Fruit fly (Drosophila melanogaster): ENCODE data around the gene CG12539.

The CG12539 gene

dm6 chrX:14839047-14839446, 5.5 kb downstream of the CG12539 start, which contains the start of the genes CG32590 and Flo2 (continued):
- TF ChIP-seq Ets96B (tag; optimal IDR thresholded peaks at IDR 0.05) (peak; percentile 53), CG6854 (GFP tag; optimal IDR thresholded peaks at IDR 0.05) (no peak), Hr39 (GFP tag; optimal IDR thresholded peaks at IDR 0.05) (peak; percentile 76), Hr38 (GFP tag; optimal IDR thresholded peaks at IDR 0.05) (no peak), CG8119 (GFP tag; IDR thresholded peaks at IDR 0.05) (no peak), CG6792 (GFP tag; optimal IDR thresholded peaks at IDR 0.05) (peak; percentile 21), Eip93F (GFP tag; optimal IDR thresholded peaks at IDR 0.05) (peak; percentile 29), Smox (GFP tag; optimal IDR thresholded peaks at IDR 0.05) (peak; percentile 63), CG16779 (tag; optimal IDR thresholded peaks at IDR 0.05) (no peak), achi (GFP tag; optimal IDR thresholded peaks at IDR 0.05) (peak; percentile 58), CG10669 (GFP tag; optimal IDR thresholded peaks at IDR 0.05) (peak; percentile 29), OdsH (GFP tag; optimal IDR thresholded peaks at IDR 0.05) (peak; percentile 71), CG6276 (GFP tag; optimal IDR thresholded peaks at IDR 0.05) (no peak), topi (GFP tag; optimal IDR thresholded peaks at IDR 0.05) (peak; percentile 70), cyc (GFP tag; optimal IDR thresholded peaks at IDR 0.05) (peak; percentile 67), CG10631 (GFP tag; optimal IDR thresholded peaks at IDR 0.05) (no peak)

dm6 chrX:14837983-14838382, 6.6 kb downstream of the CG12539 start, which contains the start of gene Grx5:
Gene Grx5 (minus strand): TSS chrX:14838198.
- TF ChIP-seq dsx (GFP tag; optimal IDR thresholded peaks at IDR 0.05; ENCODE audit: poor library complexity, severe bottlenecking) (no peak), vri (GFP tag; optimal IDR thresholded peaks at IDR 0.05) (peak; percentile 38), CG6792 (GFP tag; optimal IDR thresholded peaks at IDR 0.05) (no peak), CG6276 (GFP tag; optimal IDR thresholded peaks at IDR 0.05) (no peak), CG8119 (GFP tag; IDR thresholded peaks at IDR 0.05) (no peak)

dm6 chrX:14836425-14836824, 8.1 kb downstream of the CG12539 start, which contains the start of gene CG14410:
Gene CG14410 (plus strand): TSS chrX:14836725.
- TF ChIP-seq fd59A (GFP tag; optimal IDR thresholded peaks at IDR 0.05) (no peak), Gug (GFP tag; IDR thresholded peaks at IDR 0.05) (no peak), net (GFP tag; optimal IDR thresholded peaks at IDR 0.05) (no peak), topi (GFP tag; optimal IDR thresholded peaks at IDR 0.05) (no peak), Lpt (GFP tag; optimal IDR thresholded peaks at IDR 0.05) (no peak), CG4318 (GFP tag; optimal IDR thresholded peaks at IDR 0.05) (no peak), fd85E (GFP tag; optimal IDR thresholded peaks at IDR 0.05) (no peak), Hr39 (GFP tag; optimal IDR thresholded peaks at IDR 0.05) (no peak), CG34406 (GFP tag; optimal IDR thresholded peaks at IDR 0.05) (no peak), CG8119 (GFP tag; IDR thresholded peaks at IDR 0.05) (no peak), dsx (GFP tag; optimal IDR thresholded peaks at IDR 0.05; ENCODE audit: poor library complexity, severe bottlenecking) (no peak), dac (GFP tag; optimal IDR thresholded peaks at IDR 0.05) (no peak), CG6276 (GFP tag; optimal IDR thresholded peaks at IDR 0.05) (no peak), CG11294 (GFP tag; IDR thresholded peaks at IDR 0.05) (no peak)

- TF ChIP-seq CG6854 (GFP tag; optimal IDR thresholded peaks at IDR 0.05): peak; percentile 7
- peak; percentile 43 for TF ChIP-seq achi (GFP tag; optimal IDR thresholded peaks at IDR 0.05)
- TF ChIP-seq Sox14 (GFP tag; optimal IDR thresholded peaks at IDR 0.05): no peak
- TF ChIP-seq fkh (GFP tag; optimal IDR thresholded peaks at IDR 0.05): peak; percentile 20
- TF ChIP-seq Sox102F (GFP tag; optimal IDR thresholded peaks at IDR 0.05): no peak
- TF ChIP-seq eg (GFP tag; IDR thresholded peaks at IDR 0.05): 0 out of 3 replicates have a peak, but pooled peaks have one; percentile 9
- no peak for TF ChIP-seq CG11762 (GFP tag; optimal IDR thresholded peaks at IDR 0.05; ENCODE audit: insufficient read depth)
- TF ChIP-seq vri (GFP tag; optimal IDR thresholded peaks at IDR 0.05): no peak
- no peak for TF ChIP-seq CG8319 (GFP tag; optimal IDR thresholded peaks at IDR 0.05)
- TF ChIP-seq Eip78C (GFP tag): peak; percentile 64
- peak; percentile 80 for TF ChIP-seq svp (GFP tag)
- no peak for TF ChIP-seq CG31627 (GFP tag; optimal IDR thresholded peaks at IDR 0.05)
- TF ChIP-seq Sox15 (GFP tag; optimal IDR thresholded peaks at IDR 0.05): no peak
- TF ChIP-seq CG10631 (GFP tag; optimal IDR thresholded peaks at IDR 0.05): no peak
- TF ChIP-seq Hr4 (GFP tag; optimal IDR thresholded peaks at IDR 0.05): no peak
- TF ChIP-seq CG3919 (GFP tag; optimal IDR thresholded peaks at IDR 0.05): no peak
Observed at dm6 chrX:14832562-14833303, 11.8 kb downstream of the CG12539 start, which contains the start of gene CG14411. Gene CG14411 (plus strand): TSS chrX:14832647.

Data from whole organism, prepupa.